Worm (Caenorhabditis elegans) whole organism, L1 larva: ENCODE results near the gene apc-10.

Experiments
- dpl-1 ChIP-seq, 3 experiments: fragments of 150-350 bp in 2 of 3; sonication (generic microtip) in 1 of 3; optimal IDR thresholded peaks; 2 replicates each; lab custom pipeline; 2014 to 2017; ENCODE audit warnings: missing biosample characterization in 3 of 3, missing genetic modification characterization in 3 of 3, missing genetic modification reagents in 3 of 3
- irx-1 ChIP-seq: sonication (generic microtip); optimal IDR thresholded peaks from 2 replicates; lab custom pipeline; 2016; ENCODE audit warnings: missing genetic modification characterization, missing compliant biosample characterization
- lin-15B ChIP-seq: fragments of 150-350 bp; sonication (generic microtip); optimal IDR thresholded peaks from 3 replicates; lab custom pipeline; 2014; ENCODE audit warnings: missing biosample characterization, missing genetic modification characterization
- mdl-1 ChIP-seq, 2 experiments: fragments of 150-350 bp; optimal IDR thresholded peaks; 2 replicates each; lab custom pipeline; 2014 to 2017; ENCODE audit warnings: missing biosample characterization in 2 of 2, missing genetic modification characterization in 2 of 2, inconsistent platforms in 1 of 2
- mep-1 ChIP-seq: fragments of 150-350 bp; optimal IDR thresholded peaks from 2 replicates; lab custom pipeline; 2014; ENCODE audit warnings: missing biosample characterization, missing genetic modification characterization
- nhr-28 ChIP-seq: fragments of 150-350 bp; optimal IDR thresholded peaks from 2 replicates; lab custom pipeline; 2014; ENCODE audit warnings: missing biosample characterization, missing genetic modification characterization
- snpc-4 ChIP-seq: fragments of 150-350 bp; optimal IDR thresholded peaks from 2 replicates; lab custom pipeline; 2014; ENCODE audit warnings: missing biosample characterization, missing genetic modification characterization
- unc-62 ChIP-seq: fragments of 150-350 bp; optimal IDR thresholded peaks from 2 replicates; lab custom pipeline; 2014; ENCODE audit warnings: missing biosample characterization, missing genetic modification reagents, missing genetic modification characterization

DNA sequence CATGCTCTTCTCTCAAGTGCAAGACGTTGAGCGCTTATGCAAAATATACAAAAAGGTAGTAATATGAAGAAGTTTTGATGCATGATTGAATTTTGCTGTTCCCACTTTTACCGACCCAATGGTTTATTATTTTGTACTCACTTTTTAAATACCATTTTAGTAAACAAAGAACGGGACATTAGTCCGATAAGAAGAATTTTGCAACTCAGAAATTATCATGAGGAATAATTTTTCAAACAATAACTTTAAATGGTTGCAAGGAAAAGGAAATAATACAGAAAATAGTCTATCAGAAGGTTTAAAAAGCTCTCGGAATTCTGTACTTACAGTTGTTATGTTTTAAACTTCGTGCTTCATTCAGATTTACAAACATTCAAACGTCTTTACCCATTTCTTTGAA lies 11.5 kb downstream of the apc-10 start, which contains the start of gene F15H10.9:
- TF ChIP-seq snpc-4 (tag; lab: Kevin White, UChicago) (no peak), irx-1 (no peak), dpl-1 (GFP tag; optimal IDR thresholded peaks at IDR 0.05; lab: Kevin White, UChicago) (no peak), lin-15B (no peak), mep-1 (no peak), nhr-28 (tag; lab: Kevin White, UChicago) (no peak), mdl-1 (tag; optimal IDR thresholded peaks at IDR 0.05; lab: Kevin White, UChicago) (no peak), unc-62 (GFP tag; lab: Kevin White, UChicago) (no peak)
